Fruit fly (Drosophila melanogaster): ENCODE results near the gene btd.
A peak's percentile ranks its signal among the peaks of the same experiment; 100 is the strongest.

DNA sequence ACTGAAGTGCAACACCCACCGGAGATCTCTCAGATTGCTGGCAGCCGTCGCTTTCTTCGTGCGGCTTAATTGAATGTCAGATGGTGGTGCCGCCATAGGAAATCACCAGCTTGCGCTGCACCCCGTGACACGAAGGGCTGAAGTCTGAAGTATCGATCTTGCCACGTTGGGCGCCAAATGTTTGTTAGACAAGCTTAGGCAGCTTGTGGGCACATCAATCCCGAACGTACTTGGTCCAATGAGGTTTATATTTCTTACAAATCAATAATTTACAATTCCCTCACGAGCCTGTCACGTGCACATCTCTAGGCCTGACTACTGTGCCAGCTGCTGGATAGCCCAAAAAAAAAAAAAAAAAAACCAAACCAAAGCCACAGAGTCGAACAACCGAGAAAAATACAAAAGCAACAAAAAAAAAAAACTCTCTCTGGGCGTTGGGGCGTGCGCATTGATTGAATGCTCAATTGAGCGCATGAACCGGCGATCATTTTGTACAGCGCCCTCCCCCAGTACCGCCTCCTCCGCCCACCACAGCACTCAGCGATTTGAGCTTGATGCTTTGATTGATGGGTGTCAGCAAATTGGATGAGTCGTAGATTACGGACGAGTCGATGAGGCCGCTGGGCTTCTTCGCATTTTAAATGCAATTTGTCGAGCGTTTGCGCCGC, 14.0 kb downstream of the btd start:
- TF ChIP-seq CG7839 (tag; optimal IDR thresholded peaks at IDR 0.05), result no peak
- no peak for TF ChIP-seq CG17186 (GFP tag; optimal IDR thresholded peaks at IDR 0.05)
- TF ChIP-seq yki (optimal IDR thresholded peaks at IDR 0.05), result no peak
- peak; percentile 60 for TF ChIP-seq Doc3 (GFP tag; IDR thresholded peaks at IDR 0.05; ENCODE audit: partially characterized antibody)
- no peak for TF ChIP-seq CG6272 (GFP tag; IDR thresholded peaks at IDR 0.05)
- no peak for TF ChIP-seq caup (GFP tag; optimal IDR thresholded peaks at IDR 0.05; ENCODE audit: severe bottlenecking)
- 0 out of 3 replicates have a peak, but pooled peaks have one; percentile 31 for TF ChIP-seq HLH4C (GFP tag; IDR thresholded peaks at IDR 0.05; ENCODE audit: partially characterized antibody)
- TF ChIP-seq CG13424 (tag; optimal IDR thresholded peaks at IDR 0.05), result no peak
- no peak for TF ChIP-seq Adf1 (GFP tag; IDR thresholded peaks at IDR 0.05)
- TF ChIP-seq schlank (tag; optimal IDR thresholded peaks at IDR 0.05), result no peak
